Worm (Caenorhabditis elegans) whole organism, L2 larva: ENCODE results near the gene gpx-2.

Experiments
- lin-39 ChIP-seq: fragments of 150-350 bp; optimal IDR thresholded peaks from 2 replicates; lab custom pipeline; 2014; ENCODE audit warnings: missing biosample characterization, missing genetic modification reagents, missing genetic modification characterization
- mab-5 ChIP-seq: fragments of 150-350 bp; optimal IDR thresholded peaks from 2 replicates; lab custom pipeline; 2014; ENCODE audit warnings: missing biosample characterization, missing genetic modification characterization
- nhr-129 ChIP-seq: fragments of 150-350 bp; optimal IDR thresholded peaks from 2 replicates; lab custom pipeline; 2014; ENCODE audit warnings: missing biosample characterization, missing genetic modification characterization
- nhr-21 ChIP-seq: fragments of 150-350 bp; optimal IDR thresholded peaks from 2 replicates; lab custom pipeline; 2014; ENCODE audit warnings: missing biosample characterization, missing genetic modification characterization
- sem-4 ChIP-seq: fragments of 150-350 bp; optimal IDR thresholded peaks from 2 replicates; lab custom pipeline; 2014; ENCODE audit warnings: missing biosample characterization, missing genetic modification reagents, missing genetic modification characterization
- skn-1 ChIP-seq: sonication (generic microtip); optimal IDR thresholded peaks from 2 replicates; lab custom pipeline; 2017; ENCODE audit warnings: missing biosample characterization, missing genetic modification characterization
- sma-3 ChIP-seq: sonication (generic microtip); optimal IDR thresholded peaks from 2 replicates; lab custom pipeline; 2016; ENCODE audit warnings: missing genetic modification reagents, missing genetic modification characterization, missing compliant biosample characterization
- snpc-4 ChIP-seq: fragments of 150-350 bp; optimal IDR thresholded peaks from 2 replicates; lab custom pipeline; 2014; ENCODE audit warnings: missing biosample characterization, missing genetic modification characterization

Gene gpx-2

DNA sequence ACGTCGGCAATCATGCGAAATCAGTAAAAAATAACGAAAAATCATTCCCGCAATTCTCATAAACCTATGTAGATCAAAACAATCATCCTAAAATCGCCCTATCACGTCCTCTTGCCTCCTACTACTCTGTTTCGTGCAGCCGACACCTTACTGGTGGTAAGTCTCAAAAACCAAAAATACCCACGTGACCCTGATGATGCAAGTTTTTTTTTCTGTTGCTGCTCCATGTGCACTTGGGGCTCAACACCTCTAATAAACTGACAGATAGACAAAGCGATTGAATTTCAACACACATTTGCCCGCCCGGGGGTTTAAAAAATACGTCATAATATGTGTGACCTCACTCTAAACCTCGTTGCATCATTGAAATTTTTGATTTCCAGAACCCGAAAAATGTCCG lies 50.3 kb downstream of the gpx-2 start:
- TF ChIP-seq snpc-4 (tag; lab: Kevin White, UChicago), result peak; percentile 80
- no peak for TF ChIP-seq skn-1
- no peak for TF ChIP-seq mab-5 (tag; lab: Kevin White, UChicago)
- no peak for TF ChIP-seq nhr-21 (tag; lab: Kevin White, UChicago)
- peak; percentile 66 for TF ChIP-seq nhr-129 (tag; lab: Kevin White, UChicago)
- TF ChIP-seq lin-39, result no peak
- no peak for TF ChIP-seq sma-3 (GFP tag; lab: Kevin White, UChicago)
- no peak for TF ChIP-seq sem-4 (tag; lab: Kevin White, UChicago)
